Fruit fly (Drosophila melanogaster): Measurements from ENCODE around the gene waw.

The waw gene

DNA sequence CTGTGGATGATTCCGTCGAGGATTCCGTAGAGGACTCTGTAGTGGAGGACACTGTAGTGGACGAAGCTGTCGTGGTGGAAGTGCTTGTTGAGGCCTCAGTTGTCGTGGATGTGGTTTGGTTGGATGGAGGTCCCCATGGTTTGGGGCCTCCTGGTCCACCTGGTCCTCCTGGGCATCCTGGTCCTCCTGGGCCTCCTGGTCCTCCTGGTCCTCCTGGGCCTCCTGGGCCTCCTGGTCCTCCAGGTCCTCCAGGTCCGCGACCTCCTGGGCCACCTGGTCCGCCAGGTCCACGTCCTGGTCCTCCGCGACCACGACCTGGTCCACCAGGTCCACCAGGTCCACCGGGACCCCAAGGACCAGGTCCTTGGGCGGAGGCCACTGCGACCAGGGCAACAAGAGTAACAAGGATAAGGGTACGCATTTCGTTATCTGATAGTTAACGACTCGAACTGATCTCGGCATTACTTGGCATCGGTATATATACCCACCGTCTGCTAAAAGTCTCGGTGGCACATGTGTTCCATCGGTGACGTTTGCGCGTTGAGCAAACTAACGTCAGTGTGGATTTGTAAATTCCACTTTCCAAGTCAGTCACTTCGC, 34.1 kb downstream of the waw start, which contains the start of gene lcs:
Gene lcs, minus strand, starts transcription at position 457 of the 600 bp plus-strand sequence.
- TF ChIP-seq CG8478 (optimal IDR thresholded peaks at IDR 0.05) (no peak), CTCF (optimal IDR thresholded peaks at IDR 0.05) (no peak)

DNA sequence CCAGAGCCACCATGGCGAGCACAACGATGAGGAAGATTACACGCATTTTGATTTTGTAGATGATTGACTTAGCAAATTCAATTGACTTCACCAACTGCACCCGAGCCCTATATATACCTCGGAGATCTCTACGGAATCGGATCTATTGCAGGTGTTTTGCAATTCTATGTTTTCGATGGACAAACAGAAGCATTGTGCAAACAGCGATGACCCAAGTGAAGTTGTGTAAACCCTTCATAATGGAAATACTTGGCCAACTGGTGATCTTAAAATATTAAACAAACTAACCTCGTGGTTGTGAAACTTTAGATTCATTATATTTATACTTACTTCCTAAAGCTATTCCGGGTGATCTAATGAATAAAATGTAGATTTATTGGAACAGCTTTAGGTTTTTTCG, 39.8 kb downstream of the waw start, which contains the start of gene whe:
Gene whe, minus strand, starts transcription at position 101 of the 400 bp plus-strand sequence.
- TF ChIP-seq CG8478 (optimal IDR thresholded peaks at IDR 0.05) (no peak), CTCF (optimal IDR thresholded peaks at IDR 0.05) (no peak)

Measured in S2 (cell line).